Fruit fly (Drosophila melanogaster) whole organism, pupa: Measurements from ENCODE around the gene Ugt35C1.

ENCODE experiments used
- CG10348 ChIP-seq: fragments of 200-800 bp; sonication (Bioruptor generic); IDR thresholded peaks from 2 replicates; pipeline ENCODE4 v1.3.6; 2022; ENCODE audit warnings: missing biosample characterization, missing genetic modification characterization
- CG12605 ChIP-seq: fragments of 200-800 bp; sonication (Bioruptor generic); IDR thresholded peaks from 2 replicates; pipeline ENCODE4 v1.3.6; 2022; ENCODE audit warnings: missing biosample characterization, missing genetic modification characterization
- CG13204 ChIP-seq: fragments of 200-800 bp; sonication (Bioruptor generic); optimal IDR thresholded peaks from 2 replicates; lab custom pipeline; 2018; ENCODE audit warnings: missing biosample characterization, mild to moderate bottlenecking, missing genetic modification characterization, moderate library complexity
- CG14655 ChIP-seq: fragments of 200-800 bp; sonication (Bioruptor generic); optimal IDR thresholded peaks from 3 replicates; lab custom pipeline; 2017; ENCODE audit warnings: mild to moderate bottlenecking, missing biosample characterization, missing genetic modification reagents, missing genetic modification characterization
- CG15710 ChIP-seq: fragments of 200-800 bp; sonication (Bioruptor generic); optimal IDR thresholded peaks from 2 replicates; lab custom pipeline; 2018; ENCODE audit warnings: missing biosample characterization, mild to moderate bottlenecking, missing genetic modification characterization, moderate library complexity
- CG17806 ChIP-seq: fragments of 200-800 bp; sonication (Bioruptor generic); optimal IDR thresholded peaks from 2 replicates; lab custom pipeline; 2018; ENCODE audit warnings: missing biosample characterization, mild to moderate bottlenecking, missing genetic modification characterization, moderate library complexity
- CG32121 ChIP-seq: fragments of 200-800 bp; sonication (Bioruptor generic); IDR thresholded peaks from 2 replicates; pipeline ENCODE4 v1.3.6; 2022; ENCODE audit warnings: missing biosample characterization, missing genetic modification characterization
- CG34367 ChIP-seq: fragments of 200-800 bp; sonication (Bioruptor generic); optimal IDR thresholded peaks from 2 replicates; lab custom pipeline; 2018; ENCODE audit warnings: missing biosample characterization, mild to moderate bottlenecking, missing genetic modification characterization
- CG4496 ChIP-seq: fragments of 200-800 bp; sonication (Bioruptor generic); IDR thresholded peaks from 3 replicates; pipeline ENCODE4 v1.3.6; 2022; ENCODE audit warnings: missing biosample characterization, missing genetic modification characterization
- CG8159 ChIP-seq: fragments of 200-800 bp; sonication (Bioruptor generic); optimal IDR thresholded peaks from 3 replicates; lab custom pipeline; 2018; ENCODE audit warnings: missing biosample characterization, mild to moderate bottlenecking, missing genetic modification characterization, moderate library complexity
- CG8301 ChIP-seq: fragments of 200-800 bp; sonication (Bioruptor generic); optimal IDR thresholded peaks from 2 replicates; lab custom pipeline; 2018; ENCODE audit warnings: missing biosample characterization, mild to moderate bottlenecking, missing genetic modification characterization
- CG9948 ChIP-seq: fragments of 200-800 bp; sonication (Bioruptor generic); optimal IDR thresholded peaks from 2 replicates; lab custom pipeline; 2018; ENCODE audit warnings: missing biosample characterization, mild to moderate bottlenecking, missing genetic modification characterization, moderate library complexity
- D1 ChIP-seq: fragments of 200-800 bp; sonication (Bioruptor generic); optimal IDR thresholded peaks from 2 replicates; lab custom pipeline; 2018; ENCODE audit warnings: missing biosample characterization, mild to moderate bottlenecking, missing genetic modification characterization, moderate library complexity
- EcR ChIP-seq: fragments of 200-800 bp; sonication (Bioruptor generic); optimal IDR thresholded peaks from 3 replicates; lab custom pipeline; 2019; ENCODE audit warnings: missing biosample characterization, missing genetic modification characterization, mild to moderate bottlenecking, moderate library complexity, missing genetic modification reagents
- Ets98B ChIP-seq: fragments of 200-800 bp; sonication (Bioruptor generic); IDR thresholded peaks from 2 replicates; pipeline ENCODE4 v1.3.6; 2022; ENCODE audit warnings: missing biosample characterization, missing genetic modification characterization
- Pif1A ChIP-seq: fragments of 200-800 bp; sonication (Bioruptor generic); optimal IDR thresholded peaks from 3 replicates; lab custom pipeline; 2016; ENCODE audit warnings: missing biosample characterization, missing genetic modification characterization
- Pif1B ChIP-seq: fragments of 200-800 bp; sonication (Bioruptor generic); optimal IDR thresholded peaks from 3 replicates; lab custom pipeline; 2016; ENCODE audit warnings: missing biosample characterization, missing genetic modification characterization
- Snoo ChIP-seq: fragments of 200-800 bp; sonication (Bioruptor generic); optimal IDR thresholded peaks from 3 replicates; lab custom pipeline; 2017; ENCODE audit warnings: missing biosample characterization, mild to moderate bottlenecking, missing genetic modification characterization, inconsistent platforms
- fd96Ca ChIP-seq: fragments of 200-800 bp; sonication (Bioruptor generic); IDR thresholded peaks from 3 replicates; pipeline ENCODE4 v1.3.6; 2022; ENCODE audit warnings: missing biosample characterization, missing genetic modification characterization
- gl ChIP-seq: fragments of 200-800 bp; sonication (Bioruptor generic); optimal IDR thresholded peaks from 2 replicates; lab custom pipeline; 2018; ENCODE audit warnings: missing biosample characterization, mild to moderate bottlenecking, missing genetic modification characterization
- rn ChIP-seq: fragments of 200-800 bp; sonication (Bioruptor generic); IDR thresholded peaks from 2 replicates; pipeline ENCODE4 v1.3.6; 2022; ENCODE audit warnings: missing biosample characterization, missing genetic modification characterization

Gene Ugt35C1

dm6 chr3R:11154576-11155113, 26.5 kb upstream of the Ugt35C1 start, which contains the start of gene Ugt302E1:
Ugt302E1 (plus strand) TSS chr3R:11154626.
- TF ChIP-seq EcR (GFP tag; lab: Kevin White, UChicago) (no peak), D1 (tag; lab: Kevin White, UChicago) (no peak), CG14655 (no peak), CG32121 (GFP tag; lab: Robert Waterston, UW) (no peak)

dm6 chr3R:11153799-11154273, 25.7 kb upstream of the Ugt35C1 start, which contains the start of gene Ugt302K1:
Ugt302K1 (minus strand) TSS chr3R:11153849.
- no peak for TF ChIP-seq Snoo (tag; lab: Kevin White, UChicago)
- TF ChIP-seq EcR (GFP tag; lab: Kevin White, UChicago): no peak
- TF ChIP-seq Pif1A: no peak
- TF ChIP-seq CG10348 (GFP tag; lab: Robert Waterston, UW): no peak
- TF ChIP-seq CG32121 (GFP tag; lab: Robert Waterston, UW): no peak; the same call in 1 of the 2 replicates
- TF ChIP-seq CG8301 (tag; lab: Kevin White, UChicago): peak; percentile 58
- no peak for TF ChIP-seq rn (GFP tag; lab: Robert Waterston, UW)
- TF ChIP-seq CG8159 (tag; lab: Kevin White, UChicago): peak; percentile 64
- no peak for TF ChIP-seq fd96Ca (GFP tag; lab: Robert Waterston, UW)
- peak; percentile 56; the same call in 1 of the 2 replicates for TF ChIP-seq CG12605 (GFP tag; lab: Robert Waterston, UW)
- TF ChIP-seq D1 (tag; lab: Kevin White, UChicago): peak; percentile 2
- TF ChIP-seq Ets98B (GFP tag; lab: Robert Waterston, UW): peak; percentile 55
- peak; percentile 72 for TF ChIP-seq CG14655
- TF ChIP-seq CG13204 (GFP tag; lab: Kevin White, UChicago): no peak
- peak; percentile 75 for TF ChIP-seq CG9948 (tag; lab: Kevin White, UChicago)
- peak; percentile 27 for TF ChIP-seq Pif1B (GFP tag; lab: Kevin White, UChicago)
- TF ChIP-seq CG4496 (GFP tag; lab: Robert Waterston, UW): peak; percentile 68
- peak; percentile 82 for TF ChIP-seq CG17806 (tag; lab: Kevin White, UChicago)
- TF ChIP-seq CG15710: peak; percentile 50
- peak; percentile 9 for TF ChIP-seq CG34367
- TF ChIP-seq gl (tag; lab: Kevin White, UChicago): no peak

- TF ChIP-seq CG10348 (GFP tag; lab: Robert Waterston, UW) (no peak), Pif1A (no peak), rn (GFP tag; lab: Robert Waterston, UW) (no peak), CG14655 (no peak), Snoo (tag; lab: Kevin White, UChicago) (no peak), CG12605 (GFP tag; lab: Robert Waterston, UW) (no peak)
- TF ChIP-seq, all 21 proteins: peak for 0
Observed at dm6 chr3R:11145135-11145534, 17.0 kb upstream of the Ugt35C1 start, which contains the start of gene CheA86a. CheA86a (minus strand) TSS chr3R:11145235.

- TF ChIP-seq rn (GFP tag; lab: Robert Waterston, UW) (no peak), CG4496 (GFP tag; lab: Robert Waterston, UW) (no peak), gl (tag; lab: Kevin White, UChicago) (no peak), CG12605 (GFP tag; lab: Robert Waterston, UW) (no peak), D1 (tag; lab: Kevin White, UChicago) (no peak), CG9948 (tag; lab: Kevin White, UChicago) (no peak), Ets98B (GFP tag; lab: Robert Waterston, UW) (no peak), CG15710 (no peak), CG17806 (tag; lab: Kevin White, UChicago) (no peak), CG8301 (tag; lab: Kevin White, UChicago) (no peak), Snoo (tag; lab: Kevin White, UChicago) (no peak), CG14655 (no peak), CG32121 (GFP tag; lab: Robert Waterston, UW) (no peak), Pif1B (GFP tag; lab: Kevin White, UChicago) (no peak), CG8159 (tag; lab: Kevin White, UChicago) (no peak)
Observed at dm6 chr3R:11136877-11137276, 8.7 kb upstream of the Ugt35C1 start, which contains the start of gene mAcon2. mAcon2 (plus strand) TSS chr3R:11137177.

- TF ChIP-seq CG34367 (no peak), CG8159 (tag; lab: Kevin White, UChicago) (no peak), Pif1B (GFP tag; lab: Kevin White, UChicago) (no peak), CG14655 (no peak), rn (GFP tag; lab: Robert Waterston, UW) (no peak), EcR (GFP tag; lab: Kevin White, UChicago) (no peak)
Observed at dm6 chr3R:11126383-11126782, 1.7 kb downstream of the Ugt35C1 start.

dm6 chr3R:11115606-11116005, 12.5 kb downstream of the Ugt35C1 start, which contains the start of gene SdhCL:
SdhCL (minus strand) TSS chr3R:11115706.
- TF ChIP-seq CG8301 (tag; lab: Kevin White, UChicago) (no peak), CG4496 (GFP tag; lab: Robert Waterston, UW) (no peak), CG15710 (no peak), CG34367 (no peak), CG8159 (tag; lab: Kevin White, UChicago) (no peak)
